Worm (Caenorhabditis elegans) whole organism, midembryonic: ENCODE data around the gene soc-1.

ENCODE experiments used
- T22C8.4 ChIP-seq: fragments of 200-800 bp; sonication (Bioruptor generic); IDR thresholded peaks from 2 replicates; pipeline ENCODE4 v1.3.6; 2022; ENCODE audit warnings: missing genetic modification characterization, missing compliant biosample characterization
- cog-1 ChIP-seq: sonication (generic microtip); optimal IDR thresholded peaks from 2 replicates; lab custom pipeline; 2016; ENCODE audit warnings: missing genetic modification characterization, missing compliant biosample characterization
- flt-1 ChIP-seq: fragments of 200-800 bp; sonication (Bioruptor generic); IDR thresholded peaks from 2 replicates; pipeline ENCODE4 v1.3.6; 2022; ENCODE audit warnings: missing genetic modification characterization, missing compliant biosample characterization
- klf-2 ChIP-seq: fragments of 200-800 bp; sonication (Bioruptor generic); conservative IDR thresholded peaks from 2 replicates; pipeline ENCODE4 v1.3.6; 2022; ENCODE audit warnings: missing genetic modification reagents, missing genetic modification characterization, missing compliant biosample characterization
- med-1 ChIP-seq: sonication (generic microtip); optimal IDR thresholded peaks from 2 replicates; lab custom pipeline; 2017; ENCODE audit warnings: missing genetic modification characterization, mild to moderate bottlenecking, missing compliant biosample characterization, antibody characterized with exemption, missing genetic modification reagents; ENCODE audit not compliant: insufficient read depth
- tab-1 ChIP-seq: fragments of 200-800 bp; sonication (Bioruptor generic); IDR thresholded peaks from 2 replicates; pipeline ENCODE4 v1.3.6; 2022; ENCODE audit warnings: missing genetic modification characterization, missing compliant biosample characterization
- ztf-23 ChIP-seq: fragments of 200-800 bp; sonication (Bioruptor generic); IDR thresholded peaks from 2 replicates; pipeline ENCODE4 v1.3.6; 2022; ENCODE audit warnings: missing genetic modification reagents, missing genetic modification characterization, missing compliant biosample characterization
- ztf-29 ChIP-seq: fragments of 200-800 bp; sonication (Bioruptor generic); IDR thresholded peaks from 2 replicates; pipeline ENCODE4 v1.3.6; 2022; ENCODE audit warnings: missing genetic modification reagents, missing genetic modification characterization, missing compliant biosample characterization

DNA sequence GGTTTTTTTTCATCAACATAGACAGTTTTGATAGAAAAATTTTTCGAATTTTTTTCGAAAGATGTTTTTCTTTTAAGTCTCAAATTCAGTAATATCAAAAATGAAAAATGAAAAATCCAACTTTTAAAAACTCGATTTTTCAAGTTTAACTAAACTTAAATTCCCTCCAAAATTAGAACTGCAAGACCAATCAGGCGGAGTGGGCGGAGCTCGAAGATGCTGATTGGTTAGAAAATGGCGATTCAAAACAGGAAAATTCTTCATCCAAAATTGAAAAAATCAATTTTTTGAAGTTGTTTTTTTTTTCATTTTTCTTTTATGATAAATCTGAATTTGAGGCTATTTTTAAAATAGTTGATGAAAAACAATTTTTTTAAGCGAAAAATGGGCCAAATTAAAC, 18.0 kb upstream of the soc-1 start:
- TF ChIP-seq ztf-29 (GFP tag; lab: Robert Waterston, UW) (no peak), ztf-23 (GFP tag; lab: Robert Waterston, UW) (no peak), T22C8.4 (GFP tag; lab: Robert Waterston, UW) (no peak), tab-1 (no peak), flt-1 (no peak), klf-2 (GFP tag; lab: Robert Waterston, UW) (no peak), med-1 (no peak), cog-1 (no peak)
